Worm (Caenorhabditis elegans) whole organism, L1 larva: ENCODE data around the gene trpp-4.
"Not testable (repeated sequence)": the region's sequence is repeated elsewhere in the genome, so short reads cannot be mapped to it uniquely, and the experiment has no call there.

Source experiments
- dpl-1 ChIP-seq, 3 experiments: fragments of 150-350 bp in 2 of 3; sonication (generic microtip) in 1 of 3; optimal IDR thresholded peaks; 2 replicates each; lab custom pipeline; 2014 to 2017; ENCODE audit warnings: missing biosample characterization in 3 of 3, missing genetic modification characterization in 3 of 3, missing genetic modification reagents in 3 of 3
- elt-2 ChIP-seq: sonication (generic microtip); optimal IDR thresholded peaks from 2 replicates; lab custom pipeline; 2016; ENCODE audit warnings: missing genetic modification characterization, mild to moderate bottlenecking, inconsistent platforms, missing compliant biosample characterization, missing genetic modification reagents
- lin-13 ChIP-seq: fragments of 150-350 bp; optimal IDR thresholded peaks from 2 replicates; lab custom pipeline; 2014; ENCODE audit warnings: missing biosample characterization, missing genetic modification reagents, missing genetic modification characterization
- mdl-1 ChIP-seq, 2 experiments: fragments of 150-350 bp; optimal IDR thresholded peaks; 2 replicates each; lab custom pipeline; 2014 to 2017; ENCODE audit warnings: missing biosample characterization in 2 of 2, missing genetic modification characterization in 2 of 2, inconsistent platforms in 1 of 2
- nhr-11 ChIP-seq: fragments of 150-350 bp; optimal IDR thresholded peaks from 2 replicates; lab custom pipeline; 2014; ENCODE audit warnings: missing biosample characterization, missing genetic modification characterization
- nhr-19 ChIP-seq: fragments of 200-800 bp; sonication (Bioruptor generic); conservative IDR thresholded peaks from 2 replicates; pipeline ENCODE4 v1.3.6; 2022; ENCODE audit warnings: missing genetic modification characterization, missing compliant biosample characterization
- nhr-84 ChIP-seq: sonication (generic microtip); optimal IDR thresholded peaks from 2 replicates; lab custom pipeline; 2017; ENCODE audit warnings: missing biosample characterization, missing genetic modification characterization
- unc-130 ChIP-seq: fragments of 150-350 bp; optimal IDR thresholded peaks from 2 replicates; lab custom pipeline; 2017; ENCODE audit warnings: missing biosample characterization, missing genetic modification characterization, inconsistent platforms

ce11 chrV:9379808-9380207 lies 20.3 kb upstream of the trpp-4 start, which contains the start of gene E02C12.11:
- not testable (repeated sequence) for TF ChIP-seq mdl-1 (tag; optimal IDR thresholded peaks at IDR 0.05; lab: Kevin White, UChicago); unc-130 (tag; lab: Kevin White, UChicago); nhr-19 (GFP tag; lab: Robert Waterston, UW); lin-13; nhr-11 (tag; lab: Kevin White, UChicago); dpl-1 (GFP tag; optimal IDR thresholded peaks at IDR 0.05; lab: Kevin White, UChicago); elt-2; nhr-84 (tag; lab: Kevin White, UChicago)
